Fruit fly (Drosophila melanogaster): Measurements from ENCODE around the gene Caf1-180.

Gene Caf1-180

dm6 chrX:8601165-8601564 lies 4.9 kb downstream of the Caf1-180 start (continued):
- TF ChIP-seq CG12391 (tag; optimal IDR thresholded peaks at IDR 0.05) = peak; percentile 20
- peak; percentile 38 for TF ChIP-seq lilli (GFP tag; optimal IDR thresholded peaks at IDR 0.05)
- TF ChIP-seq klu (GFP tag; IDR thresholded peaks at IDR 0.05) = no peak
- TF ChIP-seq CG10274 (GFP tag; optimal IDR thresholded peaks at IDR 0.05) = no peak
- TF ChIP-seq CHES-1-like (GFP tag; optimal IDR thresholded peaks at IDR 0.05) = no peak
- TF ChIP-seq vvl (GFP tag; IDR thresholded peaks at IDR 0.05) = peak; percentile 57; the same call in 1 of the 2 replicates
- no peak for TF ChIP-seq CG3281 (GFP tag; optimal IDR thresholded peaks at IDR 0.05)
- peak; percentile 31 for TF ChIP-seq zfh2 (GFP tag; optimal IDR thresholded peaks at IDR 0.05)
- no peak for TF ChIP-seq repo (GFP tag; optimal IDR thresholded peaks at IDR 0.05)
- TF ChIP-seq Ets97D (GFP tag; optimal IDR thresholded peaks at IDR 0.05) = no peak
- TF ChIP-seq Lpt (GFP tag; optimal IDR thresholded peaks at IDR 0.05) = no peak
- no peak for TF ChIP-seq CTCF (GFP tag; optimal IDR thresholded peaks at IDR 0.05)
- peak; percentile 17 for TF ChIP-seq CG16815 (GFP tag; optimal IDR thresholded peaks at IDR 0.05)
- no peak for TF ChIP-seq CG3838 (GFP tag; optimal IDR thresholded peaks at IDR 0.05)
- TF ChIP-seq Asciz (GFP tag; optimal IDR thresholded peaks at IDR 0.05) = no peak
- no peak for TF ChIP-seq CG34376 (GFP tag; optimal IDR thresholded peaks at IDR 0.05)
- TF ChIP-seq kah (GFP tag; optimal IDR thresholded peaks at IDR 0.05) = no peak
- no peak for TF ChIP-seq CG2678 (tag; optimal IDR thresholded peaks at IDR 0.05)
- no peak for TF ChIP-seq jing (GFP tag; optimal IDR thresholded peaks at IDR 0.05)
- peak; percentile 47 for TF ChIP-seq Oli (tag; optimal IDR thresholded peaks at IDR 0.05)
- TF ChIP-seq bsh (GFP tag; optimal IDR thresholded peaks at IDR 0.05) = peak in 1 of 2 experiments; percentile 53
- peak; percentile 20 for TF ChIP-seq chn (GFP tag; optimal IDR thresholded peaks at IDR 0.05)
- 0 out of 2 replicates have a peak, but pooled peaks have one; percentile 11 for TF ChIP-seq CG4730 (GFP tag; IDR thresholded peaks at IDR 0.05)
- TF ChIP-seq insv (GFP tag; optimal IDR thresholded peaks at IDR 0.05) = no peak
- TF ChIP-seq NfI (GFP tag; optimal IDR thresholded peaks at IDR 0.05) = no peak
- 0 out of 3 replicates have a peak, but pooled peaks have one; percentile 34 for TF ChIP-seq CG34422 (GFP tag; IDR thresholded peaks at IDR 0.05)
- no peak for TF ChIP-seq knrl (GFP tag; IDR thresholded peaks at IDR 0.05; ENCODE audit: partially characterized antibody)
- peak; percentile 6 for TF ChIP-seq Atf-2 (GFP tag; optimal IDR thresholded peaks at IDR 0.05)
- no peak for TF ChIP-seq Side (GFP tag; optimal IDR thresholded peaks at IDR 0.05)
- TF ChIP-seq CG10979 (tag; optimal IDR thresholded peaks at IDR 0.05) = peak; percentile 49
- TF ChIP-seq CG13424 (tag; optimal IDR thresholded peaks at IDR 0.05) = peak; percentile 2
- no peak for TF ChIP-seq zf30C (GFP tag; optimal IDR thresholded peaks at IDR 0.05)
- TF ChIP-seq CG1603 (tag; optimal IDR thresholded peaks at IDR 0.05) = no peak
- peak; percentile 38 for TF ChIP-seq Xbp1 (GFP tag; optimal IDR thresholded peaks at IDR 0.05)
- no peak for TF ChIP-seq Fer1 (GFP tag; optimal IDR thresholded peaks at IDR 0.05)
- no peak for TF ChIP-seq CG1832 (GFP tag; optimal IDR thresholded peaks at IDR 0.05)
- TF ChIP-seq shn (GFP tag; optimal IDR thresholded peaks at IDR 0.05) = no peak
- peak; percentile 33 for TF ChIP-seq CG17829 (tag; optimal IDR thresholded peaks at IDR 0.05)
- TF ChIP-seq CG10654 (GFP tag; optimal IDR thresholded peaks at IDR 0.05) = peak; percentile 19
- TF ChIP-seq CG4424 (GFP tag; optimal IDR thresholded peaks at IDR 0.05) = no peak
- no peak for TF ChIP-seq HLHmδ (GFP tag; optimal IDR thresholded peaks at IDR 0.05)
- no peak for TF ChIP-seq pfk (GFP tag; optimal IDR thresholded peaks at IDR 0.05)
- TF ChIP-seq kni (GFP tag; optimal IDR thresholded peaks at IDR 0.05) = no peak
- TF ChIP-seq schlank (tag; optimal IDR thresholded peaks at IDR 0.05) = no peak
- TF ChIP-seq hbn (GFP tag; IDR thresholded peaks at IDR 0.05; ENCODE audit: partially characterized antibody) = no peak
- TF ChIP-seq CG31441 (GFP tag; IDR thresholded peaks at IDR 0.05) = no peak
- TF ChIP-seq CG12942 (GFP tag; optimal IDR thresholded peaks at IDR 0.05) = no peak
- TF ChIP-seq BtbVII (GFP tag; optimal IDR thresholded peaks at IDR 0.05) = no peak
- TF ChIP-seq Max (GFP tag; optimal IDR thresholded peaks at IDR 0.05) = no peak
- no peak for TF ChIP-seq kay (GFP tag; optimal IDR thresholded peaks at IDR 0.05)
- no peak for TF ChIP-seq br (optimal IDR thresholded peaks at IDR 0.05)
